Worm (Caenorhabditis elegans) whole organism, L1 larva: Measurements from ENCODE around the gene arle-14.

Source experiments
- aha-1 ChIP-seq: fragments of 150-350 bp; optimal IDR thresholded peaks from 2 replicates; lab custom pipeline; 2014; ENCODE audit warnings: missing biosample characterization, missing genetic modification characterization
- egl-27 ChIP-seq, 2 experiments: fragments of 150-350 bp in 1 of 2; sonication (generic microtip); optimal IDR thresholded peaks; 3 replicates each; lab custom pipeline; 2017 to 2018; ENCODE audit warnings: missing biosample characterization in 2 of 2, missing genetic modification characterization in 2 of 2, missing genetic modification reagents in 2 of 2
- hpl-2 ChIP-seq: fragments of 150-350 bp; optimal IDR thresholded peaks from 2 replicates; lab custom pipeline; 2014; ENCODE audit warnings: missing biosample characterization, missing genetic modification reagents, missing genetic modification characterization
- lsy-2 ChIP-seq, 2 experiments: fragments of 150-350 bp; optimal IDR thresholded peaks; 2 replicates each; lab custom pipeline; 2014; ENCODE audit warnings: missing biosample characterization in 2 of 2, missing genetic modification characterization in 2 of 2
- mdl-1 ChIP-seq, 2 experiments: fragments of 150-350 bp; optimal IDR thresholded peaks; 2 replicates each; lab custom pipeline; 2014 to 2017; ENCODE audit warnings: missing biosample characterization in 2 of 2, missing genetic modification characterization in 2 of 2, inconsistent platforms in 1 of 2
- nhr-19 ChIP-seq: fragments of 200-800 bp; sonication (Bioruptor generic); conservative IDR thresholded peaks from 2 replicates; pipeline ENCODE4 v1.3.6; 2022; ENCODE audit warnings: missing genetic modification characterization, missing compliant biosample characterization
- sptf-1 ChIP-seq: fragments of 150-350 bp; optimal IDR thresholded peaks from 2 replicates; lab custom pipeline; 2014; ENCODE audit warnings: missing biosample characterization, missing genetic modification characterization
- unc-62 ChIP-seq: fragments of 150-350 bp; optimal IDR thresholded peaks from 2 replicates; lab custom pipeline; 2014; ENCODE audit warnings: missing biosample characterization, missing genetic modification reagents, missing genetic modification characterization

ce11 chrIII:5693736-5694135 lies 1.0 kb downstream of the arle-14 start, which contains the start of gene B0336.13:
- no peak for TF ChIP-seq egl-27 (tag; optimal IDR thresholded peaks at IDR 0.05; lab: Kevin White, UChicago)
- no peak for TF ChIP-seq hpl-2
- no peak for TF ChIP-seq mdl-1 (tag; optimal IDR thresholded peaks at IDR 0.05; lab: Kevin White, UChicago)
- TF ChIP-seq unc-62 (GFP tag; lab: Kevin White, UChicago), result no peak
- no peak for TF ChIP-seq aha-1 (tag; lab: Kevin White, UChicago)
- TF ChIP-seq nhr-19 (GFP tag; lab: Robert Waterston, UW), result no peak
- no peak for TF ChIP-seq sptf-1 (tag; lab: Kevin White, UChicago)
- TF ChIP-seq lsy-2 (tag; optimal IDR thresholded peaks at IDR 0.05; lab: Kevin White, UChicago), result no peak
